Fruit fly (Drosophila melanogaster) S2 (cell line): Measurements from ENCODE around the gene CG5381.

Experiments
- CG8478 ChIP-seq: fragments of >200 bp; optimal IDR thresholded peaks from 2 replicates; lab custom pipeline; 2018
- CTCF ChIP-seq, 2 experiments: fragments of >200 bp; optimal IDR thresholded peaks; 2 replicates each; lab custom pipeline; 2018

The CG5381 gene

dm6 chr2L:10306518-10307260, 16.2 kb downstream of the CG5381 start, which contains the start of the genes CG5390 and CG4968:
CG5390 (minus strand) TSS chr2L:10306594.
CG4968 (plus strand) TSS chr2L:10306922.
- TF ChIP-seq CG8478 (no peak), CTCF (optimal IDR thresholded peaks at IDR 0.05; lab: Kevin White, UChicago) (no peak)

DNA sequence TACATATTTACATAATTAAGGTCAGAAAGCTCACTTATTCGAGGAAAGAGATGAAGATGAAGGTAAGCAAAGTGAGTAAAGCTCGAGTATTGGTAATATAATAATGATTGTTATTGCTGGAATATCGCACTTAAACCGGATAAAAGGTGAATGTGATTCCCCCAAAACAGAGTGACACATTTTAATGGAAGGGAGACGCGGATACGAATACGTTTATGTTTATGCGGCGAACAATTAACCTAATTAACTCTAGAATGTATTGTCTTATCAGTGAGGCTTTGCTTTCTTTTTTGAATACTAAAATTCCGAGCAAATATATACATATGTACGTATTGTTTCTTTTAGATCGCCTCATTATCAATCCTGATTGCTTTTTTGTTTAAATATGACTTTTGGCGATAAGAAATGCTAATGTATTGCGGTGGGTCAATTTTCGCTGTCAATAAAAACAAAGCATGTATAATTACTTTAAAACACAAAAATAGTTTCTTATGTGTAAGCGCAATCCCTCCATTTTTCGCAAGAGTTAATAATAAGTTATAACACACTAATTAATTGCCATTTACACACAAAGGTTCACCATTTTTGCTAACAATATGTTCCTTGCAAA, 17.3 kb downstream of the CG5381 start:
- TF ChIP-seq CTCF (optimal IDR thresholded peaks at IDR 0.05; lab: Kevin White, UChicago), result no peak
- TF ChIP-seq CG8478, result no peak

- TF ChIP-seq CTCF (optimal IDR thresholded peaks at IDR 0.05; lab: Kevin White, UChicago) (peak in 1 of 2 experiments; percentile 48), CG8478 (no peak)
Observed at dm6 chr2L:10303786-10304185, 19.1 kb downstream of the CG5381 start, which contains the start of gene nmd. nmd (minus strand) TSS chr2L:10303947.

DNA sequence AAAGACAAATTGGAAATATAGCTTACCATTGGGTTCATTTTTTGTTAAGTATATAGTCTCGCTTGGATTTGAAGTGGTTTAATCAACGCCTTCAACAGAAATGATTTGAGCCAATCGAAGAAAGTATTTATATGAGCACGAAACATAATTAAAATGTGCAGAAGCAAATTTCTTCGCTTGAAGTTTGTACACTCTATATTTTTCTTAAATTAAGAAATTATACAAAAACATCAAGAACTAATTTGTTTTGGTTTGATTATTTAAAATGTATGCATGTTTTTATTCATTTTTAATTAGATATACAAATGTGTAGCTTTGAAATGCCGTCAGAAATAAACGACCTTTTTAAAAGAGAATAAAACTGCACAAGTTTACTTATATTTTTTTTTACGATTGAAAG, 21.0 kb downstream of the CG5381 start, which contains the start of gene CG13138:
Gene CG13138, minus strand, starts transcription at position 101 of the 400 bp plus-strand sequence.
- no peak for TF ChIP-seq CTCF (optimal IDR thresholded peaks at IDR 0.05; lab: Kevin White, UChicago)
- no peak for TF ChIP-seq CG8478

DNA sequence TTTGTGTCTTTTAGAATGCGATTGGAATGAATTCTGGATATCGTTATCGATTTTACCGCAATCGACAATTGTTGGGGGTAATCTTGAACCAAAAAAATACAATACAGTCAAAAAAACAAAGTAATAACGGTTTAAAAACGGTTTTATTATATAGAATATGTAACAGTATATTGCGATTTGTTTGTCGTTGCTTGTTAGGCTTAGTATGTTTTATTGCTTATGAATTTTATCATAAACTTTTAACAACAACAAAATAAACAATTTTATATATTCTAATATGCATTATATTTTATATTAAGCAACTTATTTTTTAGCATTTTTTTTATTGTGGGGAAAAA, 23.1 kb downstream of the CG5381 start, which contains the start of gene CYLD:
Gene CYLD, minus strand, starts transcription at position 38 of the 338 bp plus-strand sequence.
- TF ChIP-seq CG8478 (no peak), CTCF (optimal IDR thresholded peaks at IDR 0.05; lab: Kevin White, UChicago) (no peak)

- TF ChIP-seq CTCF (optimal IDR thresholded peaks at IDR 0.05; lab: Kevin White, UChicago) (no peak), CG8478 (no peak)
Observed at dm6 chr2L:10299077-10299809, 23.7 kb downstream of the CG5381 start.

DNA sequence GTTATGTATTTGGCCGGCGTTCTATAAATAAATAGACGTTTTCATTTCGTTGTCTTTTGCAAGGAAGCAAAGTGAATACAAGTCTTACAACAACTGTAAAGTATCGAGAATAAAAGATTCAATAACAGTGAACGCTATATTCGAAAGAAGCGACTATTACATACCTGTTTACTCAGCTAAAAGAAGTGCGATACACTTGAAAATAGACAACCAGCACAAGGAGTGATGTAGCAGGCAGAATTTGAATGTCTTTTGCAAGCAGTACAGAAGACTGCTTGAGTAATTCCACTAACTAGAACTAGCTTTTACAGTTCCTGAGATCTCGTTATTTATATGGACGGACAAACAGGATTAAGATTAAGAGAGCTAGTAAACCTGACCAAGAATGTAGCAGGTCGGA, 24.6 kb downstream of the CG5381 start:
- no peak for TF ChIP-seq CG8478
- peak; percentile 19 to 40 for TF ChIP-seq CTCF (optimal IDR thresholded peaks at IDR 0.05; lab: Kevin White, UChicago)

dm6 chr2L:10294798-10295669, 27.9 kb downstream of the CG5381 start, which contains the start of gene Hand:
Hand (minus strand) TSS chr2L:10295385.
- TF ChIP-seq CG8478, result no peak
- no peak for TF ChIP-seq CTCF (optimal IDR thresholded peaks at IDR 0.05; lab: Kevin White, UChicago)

DNA sequence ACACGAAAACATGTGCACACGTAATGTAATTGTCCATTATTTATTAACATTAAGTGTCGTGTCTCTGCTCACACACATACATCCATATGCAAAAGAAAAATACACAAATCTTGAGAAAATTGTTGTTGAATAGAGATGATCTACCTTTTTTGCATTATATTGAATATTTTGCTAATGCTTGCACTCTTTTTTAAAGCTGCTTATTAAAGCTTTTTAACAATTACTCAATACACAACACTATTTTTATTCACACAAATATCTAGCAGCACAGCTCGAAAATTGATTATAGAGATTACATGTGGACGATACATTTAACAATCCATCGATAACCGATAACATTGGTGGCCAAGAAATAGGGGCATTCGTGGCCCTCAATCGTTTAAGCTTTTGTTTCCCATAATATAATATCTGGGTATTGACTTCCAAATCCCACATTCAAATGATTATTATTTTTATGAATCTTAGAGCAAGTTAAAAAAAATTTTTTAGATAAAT, 30.8 kb downstream of the CG5381 start, which contains the start of gene Ufd4:
Gene Ufd4, minus strand, starts transcription at position 300 of the 495 bp plus-strand sequence.
- TF ChIP-seq CTCF (optimal IDR thresholded peaks at IDR 0.05; lab: Kevin White, UChicago) (no peak), CG8478 (no peak)

DNA sequence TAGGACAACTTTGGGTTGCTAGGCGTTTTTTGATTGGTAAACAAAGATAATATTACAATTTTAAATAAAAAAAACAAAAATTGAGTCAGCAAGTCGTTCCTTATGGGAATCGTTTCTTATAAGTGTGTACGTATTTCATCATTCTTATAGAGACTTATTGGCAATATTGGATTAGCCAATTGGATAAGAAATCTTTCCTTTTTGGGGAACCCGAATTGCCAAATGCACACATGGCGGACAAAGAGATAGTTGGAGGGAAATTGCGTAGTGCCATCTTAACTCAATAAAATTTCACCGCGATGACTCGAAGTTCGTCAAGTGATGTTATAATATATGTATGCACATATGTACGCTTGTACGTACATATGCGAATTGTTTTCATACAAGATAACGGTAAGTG, 31.6 kb downstream of the CG5381 start:
- no peak for TF ChIP-seq CTCF (optimal IDR thresholded peaks at IDR 0.05; lab: Kevin White, UChicago)
- no peak for TF ChIP-seq CG8478

dm6 chr2L:10280772-10281171, 42.1 kb downstream of the CG5381 start, which contains the start of gene CG34043:
CG34043 (minus strand) TSS chr2L:10280872.
- no peak for TF ChIP-seq CTCF (optimal IDR thresholded peaks at IDR 0.05; lab: Kevin White, UChicago)
- TF ChIP-seq CG8478, result no peak

DNA sequence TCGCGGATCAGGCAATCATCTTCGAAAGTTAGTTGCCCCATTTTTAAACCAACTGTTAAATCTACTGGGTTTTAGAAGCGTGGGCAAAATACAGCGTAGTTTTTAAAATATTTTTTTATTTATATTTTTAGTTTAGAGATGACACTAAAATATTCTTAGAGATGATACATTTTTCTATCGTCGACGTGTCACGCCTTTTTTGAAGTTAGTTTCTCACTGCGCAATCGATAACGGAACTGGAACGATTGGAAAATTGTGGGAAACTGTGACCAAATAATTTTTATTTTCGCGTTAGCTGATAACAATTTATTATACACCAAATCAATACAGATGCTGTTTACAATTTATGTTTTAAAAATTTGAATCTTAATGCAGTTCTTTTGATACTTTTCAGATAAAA, 44.2 kb downstream of the CG5381 start, which contains the start of gene Utx:
Gene Utx, minus strand, starts transcription at position 154 of the 400 bp plus-strand sequence.
- peak in 1 of 2 experiments; percentile 21 for TF ChIP-seq CTCF (optimal IDR thresholded peaks at IDR 0.05; lab: Kevin White, UChicago)
- TF ChIP-seq CG8478, result no peak

- TF ChIP-seq CTCF (optimal IDR thresholded peaks at IDR 0.05; lab: Kevin White, UChicago) (peak in 1 of 2 experiments; percentile 9), CG8478 (no peak)
Observed at dm6 chr2L:10277362-10277761, 45.5 kb downstream of the CG5381 start.

dm6 chr2L:10276846-10277245, 46.1 kb downstream of the CG5381 start:
- TF ChIP-seq CG8478 (no peak), CTCF (optimal IDR thresholded peaks at IDR 0.05; lab: Kevin White, UChicago) (no peak)
